Worm (Caenorhabditis elegans) whole organism, L1 larva: Measurements from ENCODE around the gene F46G11.6.

Source experiments
- C34B4.2 ChIP-seq: sonication (generic microtip); optimal IDR thresholded peaks from 2 replicates; lab custom pipeline; 2017; ENCODE audit warnings: mild to moderate bottlenecking, missing genetic modification characterization, missing compliant biosample characterization
- F16B12.6 ChIP-seq: fragments of 150-350 bp; optimal IDR thresholded peaks from 2 replicates; lab custom pipeline; 2014; ENCODE audit warnings: missing biosample characterization, missing genetic modification characterization
- aha-1 ChIP-seq: fragments of 150-350 bp; optimal IDR thresholded peaks from 2 replicates; lab custom pipeline; 2014; ENCODE audit warnings: missing biosample characterization, missing genetic modification characterization
- alr-1 ChIP-seq: fragments of 200-800 bp; sonication (Bioruptor generic); optimal IDR thresholded peaks from 2 replicates; lab custom pipeline; 2018; ENCODE audit warnings: borderline replicate concordance, mild to moderate bottlenecking, missing genetic modification characterization, missing compliant biosample characterization
- aly-2 ChIP-seq: fragments of 150-350 bp; optimal IDR thresholded peaks from 2 replicates; lab custom pipeline; 2014; ENCODE audit warnings: missing biosample characterization, missing genetic modification characterization
- blmp-1 ChIP-seq: fragments of 150-350 bp; optimal IDR thresholded peaks from 2 replicates; lab custom pipeline; 2014; ENCODE audit warnings: missing biosample characterization, missing genetic modification characterization
- ceh-63 ChIP-seq: fragments of 200-800 bp; sonication (Bioruptor generic); optimal IDR thresholded peaks from 2 replicates; lab custom pipeline; 2018; ENCODE audit warnings: mild to moderate bottlenecking, missing genetic modification characterization, missing compliant biosample characterization
- ceh-88 ChIP-seq: fragments of 200-800 bp; sonication (Bioruptor generic); IDR thresholded peaks from 2 replicates; pipeline ENCODE4 v1.3.6; 2022; ENCODE audit warnings: missing genetic modification characterization, missing compliant biosample characterization
- ceh-90 ChIP-seq: sonication (generic microtip); optimal IDR thresholded peaks from 2 replicates; lab custom pipeline; 2016; ENCODE audit warnings: missing genetic modification characterization, missing compliant biosample characterization
- ces-1 ChIP-seq: fragments of 150-350 bp; optimal IDR thresholded peaks from 2 replicates; lab custom pipeline; 2014; ENCODE audit warnings: missing biosample characterization, missing genetic modification reagents, missing genetic modification characterization
- egl-13 ChIP-seq: sonication (generic microtip); optimal IDR thresholded peaks from 2 replicates; lab custom pipeline; 2016; ENCODE audit warnings: missing genotype, missing genetic modification reagents, missing genetic modification characterization, missing compliant biosample characterization
- elt-2 ChIP-seq: sonication (generic microtip); optimal IDR thresholded peaks from 2 replicates; lab custom pipeline; 2016; ENCODE audit warnings: missing genetic modification characterization, mild to moderate bottlenecking, inconsistent platforms, missing compliant biosample characterization, missing genetic modification reagents
- elt-3 ChIP-seq, 6 experiments: fragments of 150-350 bp in 1 of 6; sonication (generic microtip); optimal IDR thresholded peaks; 2 replicates each; lab custom pipeline; 2017 to 2018; ENCODE audit warnings: missing biosample characterization in 6 of 6, missing genetic modification characterization in 6 of 6, inconsistent platforms in 1 of 6
- ets-5 ChIP-seq: fragments of 200-800 bp; sonication (Bioruptor generic); IDR thresholded peaks from 2 replicates; pipeline ENCODE4 v1.3.6; 2022; ENCODE audit warnings: missing genetic modification characterization, missing compliant biosample characterization
- fkh-10 ChIP-seq: sonication (generic microtip); optimal IDR thresholded peaks from 2 replicates; lab custom pipeline; 2017; ENCODE audit warnings: missing biosample characterization, missing genetic modification reagents, missing genetic modification characterization
- fkh-4 ChIP-seq: sonication (generic microtip); optimal IDR thresholded peaks from 2 replicates; lab custom pipeline; 2016; ENCODE audit warnings: missing compliant biosample characterization, missing genetic modification characterization, borderline replicate concordance
- fos-1 ChIP-seq: fragments of 150-350 bp; optimal IDR thresholded peaks from 2 replicates; lab custom pipeline; 2014; ENCODE audit warnings: missing biosample characterization, missing genetic modification characterization
- hlh-4 ChIP-seq: sonication (generic microtip); optimal IDR thresholded peaks from 2 replicates; lab custom pipeline; 2016; ENCODE audit warnings: mild to moderate bottlenecking, missing genetic modification characterization, missing compliant biosample characterization
- hpl-2 ChIP-seq: fragments of 150-350 bp; optimal IDR thresholded peaks from 2 replicates; lab custom pipeline; 2014; ENCODE audit warnings: missing biosample characterization, missing genetic modification reagents, missing genetic modification characterization
- isw-1 ChIP-seq: fragments of 200-800 bp; sonication (Bioruptor generic); IDR thresholded peaks from 2 replicates; pipeline ENCODE4 v1.3.6; 2022; ENCODE audit warnings: missing genetic modification characterization, missing compliant biosample characterization
- jun-1 ChIP-seq: fragments of 150-350 bp; optimal IDR thresholded peaks from 2 replicates; lab custom pipeline; 2014; ENCODE audit warnings: missing biosample characterization, missing genetic modification reagents, missing genetic modification characterization
- lin-35 ChIP-seq, 2 experiments: fragments of 150-350 bp; optimal IDR thresholded peaks; 2 replicates each; lab custom pipeline; 2014; ENCODE audit warnings: missing biosample characterization in 2 of 2, missing genetic modification characterization in 2 of 2, missing genetic modification reagents in 2 of 2
- lin-39 ChIP-seq: fragments of 150-350 bp; optimal IDR thresholded peaks from 2 replicates; lab custom pipeline; 2014; ENCODE audit warnings: missing biosample characterization, missing genetic modification reagents, missing genetic modification characterization
- lir-3 ChIP-seq: sonication (generic microtip); optimal IDR thresholded peaks from 2 replicates; lab custom pipeline; 2016; ENCODE audit warnings: mild to moderate bottlenecking, missing genetic modification characterization, moderate library complexity, missing compliant biosample characterization; ENCODE audit not compliant: poor library complexity
- lsy-2 ChIP-seq, 2 experiments: fragments of 150-350 bp; optimal IDR thresholded peaks; 2 replicates each; lab custom pipeline; 2014; ENCODE audit warnings: missing biosample characterization in 2 of 2, missing genetic modification characterization in 2 of 2
- mef-2 ChIP-seq: fragments of 150-350 bp; optimal IDR thresholded peaks from 2 replicates; lab custom pipeline; 2014; ENCODE audit warnings: missing biosample characterization, missing genetic modification characterization
- nhr-11 ChIP-seq: fragments of 150-350 bp; optimal IDR thresholded peaks from 2 replicates; lab custom pipeline; 2014; ENCODE audit warnings: missing biosample characterization, missing genetic modification characterization
- nhr-19 ChIP-seq: fragments of 200-800 bp; sonication (Bioruptor generic); conservative IDR thresholded peaks from 2 replicates; pipeline ENCODE4 v1.3.6; 2022; ENCODE audit warnings: missing genetic modification characterization, missing compliant biosample characterization
- nhr-20 ChIP-seq: sonication (generic microtip); optimal IDR thresholded peaks from 2 replicates; lab custom pipeline; 2016; ENCODE audit warnings: mild to moderate bottlenecking, missing genetic modification characterization, missing compliant biosample characterization
- nhr-237 ChIP-seq: fragments of 150-350 bp; optimal IDR thresholded peaks from 2 replicates; lab custom pipeline; 2014; ENCODE audit warnings: missing biosample characterization, missing genetic modification characterization
- nhr-28 ChIP-seq: fragments of 150-350 bp; optimal IDR thresholded peaks from 2 replicates; lab custom pipeline; 2014; ENCODE audit warnings: missing biosample characterization, missing genetic modification characterization
- nhr-47 ChIP-seq: sonication (generic microtip); optimal IDR thresholded peaks from 2 replicates; lab custom pipeline; 2016; ENCODE audit warnings: mild to moderate bottlenecking, missing genetic modification characterization, moderate library complexity, missing compliant biosample characterization
- nhr-76 ChIP-seq: sonication (generic microtip); optimal IDR thresholded peaks from 2 replicates; lab custom pipeline; 2017; ENCODE audit warnings: missing biosample characterization, missing genetic modification characterization
- nhr-85 ChIP-seq: sonication (generic microtip); peaks from one replicate; lab custom pipeline; 2016; ENCODE audit warnings: missing genetic modification characterization, inconsistent platforms, missing compliant biosample characterization
- nhr-90 ChIP-seq: sonication (generic microtip); optimal IDR thresholded peaks from 2 replicates; lab custom pipeline; 2016; ENCODE audit warnings: mild to moderate bottlenecking, missing genetic modification characterization, missing compliant biosample characterization; ENCODE audit not compliant: poor library complexity
- pqm-1 ChIP-seq: sonication (generic microtip); optimal IDR thresholded peaks from 3 replicates; lab custom pipeline; 2017; ENCODE audit warnings: missing biosample characterization, missing genetic modification characterization
- rnt-1 ChIP-seq: sonication (generic microtip); optimal IDR thresholded peaks from 2 replicates; lab custom pipeline; 2016; ENCODE audit warnings: mild to moderate bottlenecking, missing genetic modification characterization, moderate library complexity, missing compliant biosample characterization
- snpc-4 ChIP-seq: fragments of 150-350 bp; optimal IDR thresholded peaks from 2 replicates; lab custom pipeline; 2014; ENCODE audit warnings: missing biosample characterization, missing genetic modification characterization
- snu-23 ChIP-seq: sonication (generic microtip); optimal IDR thresholded peaks from 2 replicates; lab custom pipeline; 2016; ENCODE audit warnings: missing genetic modification characterization, missing compliant biosample characterization
- sox-4 ChIP-seq: sonication (generic microtip); optimal IDR thresholded peaks from 2 replicates; lab custom pipeline; 2016; ENCODE audit warnings: missing genetic modification characterization, missing compliant biosample characterization
- swsn-7 ChIP-seq: sonication (generic microtip); optimal IDR thresholded peaks from 2 replicates; lab custom pipeline; 2016; ENCODE audit warnings: missing genetic modification characterization, missing compliant biosample characterization
- tbx-2 ChIP-seq: sonication (generic microtip); optimal IDR thresholded peaks from 2 replicates; lab custom pipeline; 2016; ENCODE audit warnings: missing genetic modification characterization, missing compliant biosample characterization
- unc-130 ChIP-seq: fragments of 150-350 bp; optimal IDR thresholded peaks from 2 replicates; lab custom pipeline; 2017; ENCODE audit warnings: missing biosample characterization, missing genetic modification characterization, inconsistent platforms
- unc-30 ChIP-seq: sonication (generic microtip); optimal IDR thresholded peaks from 2 replicates; lab custom pipeline; 2017; ENCODE audit warnings: missing biosample characterization, missing genetic modification characterization
- unc-62 ChIP-seq: fragments of 150-350 bp; optimal IDR thresholded peaks from 2 replicates; lab custom pipeline; 2014; ENCODE audit warnings: missing biosample characterization, missing genetic modification reagents, missing genetic modification characterization
- unc-98 ChIP-seq: fragments of 200-800 bp; sonication (Bioruptor generic); IDR thresholded peaks from 2 replicates; pipeline ENCODE4 v1.3.6; 2022; ENCODE audit warnings: missing genetic modification characterization, missing compliant biosample characterization
- vab-15 ChIP-seq: sonication (generic microtip); optimal IDR thresholded peaks from 2 replicates; lab custom pipeline; 2017; ENCODE audit warnings: missing genotype, mild to moderate bottlenecking, missing genetic modification characterization, missing compliant biosample characterization
- xbp-1 ChIP-seq: sonication (generic microtip); optimal IDR thresholded peaks from 2 replicates; lab custom pipeline; 2016; ENCODE audit warnings: missing genetic modification characterization, missing compliant biosample characterization
- zag-1 ChIP-seq: fragments of 150-350 bp; optimal IDR thresholded peaks from 2 replicates; lab custom pipeline; 2014; ENCODE audit warnings: missing biosample characterization, missing genetic modification characterization
- zip-4 ChIP-seq: fragments of 200-800 bp; sonication (Bioruptor generic); optimal IDR thresholded peaks from 2 replicates; lab custom pipeline; 2018; ENCODE audit warnings: mild to moderate bottlenecking, missing genetic modification characterization, moderate library complexity, missing compliant biosample characterization
- ztf-4 ChIP-seq: fragments of 150-350 bp; optimal IDR thresholded peaks from 2 replicates; lab custom pipeline; 2014; ENCODE audit warnings: missing biosample characterization, missing genetic modification characterization

Gene F46G11.6

DNA sequence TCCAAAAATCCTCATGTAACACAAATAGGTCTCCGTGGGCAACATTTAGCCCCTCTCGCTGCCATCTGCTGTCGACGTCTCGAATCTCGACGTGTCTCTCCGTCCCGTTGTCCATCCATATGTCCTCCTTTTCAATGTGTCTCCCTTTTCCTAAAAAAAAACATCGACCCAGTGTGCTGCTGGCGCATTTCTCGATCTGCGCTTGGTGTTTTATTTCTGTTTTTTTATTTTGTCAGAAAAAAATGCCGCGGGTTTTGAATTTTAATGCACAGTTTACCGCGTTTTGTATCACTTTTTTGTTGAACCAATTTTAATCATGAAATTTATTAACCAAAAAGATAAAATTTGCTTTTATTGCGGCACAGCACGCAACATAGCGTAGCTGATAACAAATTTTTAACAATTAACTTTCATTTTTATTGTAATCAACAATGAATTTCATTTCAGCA is 10.5 kb upstream of the F46G11.6 start (continued):
- peak; percentile 65 for TF ChIP-seq nhr-20
- TF ChIP-seq ceh-88 (GFP tag; lab: Robert Waterston, UW): no peak
- TF ChIP-seq jun-1 (tag; lab: Kevin White, UChicago): peak; percentile 45
- no peak for TF ChIP-seq nhr-237
- no peak for TF ChIP-seq zag-1 (tag; lab: Kevin White, UChicago)
- TF ChIP-seq fkh-10 (GFP tag; lab: Kevin White, UChicago): peak; percentile 72
- TF ChIP-seq xbp-1 (tag; lab: Kevin White, UChicago): peak; percentile 79
- TF ChIP-seq mef-2: peak; percentile 28
- TF ChIP-seq C34B4.2 (tag; lab: Kevin White, UChicago): no peak
- TF ChIP-seq nhr-19 (GFP tag; lab: Robert Waterston, UW): 0 out of 2 replicates have a peak, but pooled peaks have one; percentile 27
- TF ChIP-seq ceh-63 (GFP tag; lab: Kevin White, UChicago): no peak
- peak; percentile 57 to 84 for TF ChIP-seq lsy-2 (tag; optimal IDR thresholded peaks at IDR 0.05; lab: Kevin White, UChicago)
- peak; percentile 74 for TF ChIP-seq snu-23 (GFP tag; lab: Kevin White, UChicago)
- TF ChIP-seq ces-1 (GFP tag; lab: Kevin White, UChicago): no peak
- no peak for TF ChIP-seq lir-3 (tag; lab: Kevin White, UChicago)
- peak; percentile 74 for TF ChIP-seq rnt-1 (tag; lab: Kevin White, UChicago)
- TF ChIP-seq alr-1 (tag; lab: Kevin White, UChicago): no peak
- TF ChIP-seq nhr-90 (tag; lab: Kevin White, UChicago): no peak
- TF ChIP-seq unc-98 (GFP tag; lab: Robert Waterston, UW): no peak
- TF ChIP-seq unc-130 (tag; lab: Kevin White, UChicago): no peak
- no peak for TF ChIP-seq aly-2
- no peak for TF ChIP-seq zip-4 (GFP tag; lab: Kevin White, UChicago)
- TF ChIP-seq nhr-28 (tag; lab: Kevin White, UChicago): no peak
- peak; percentile 5 for TF ChIP-seq snpc-4 (tag; lab: Kevin White, UChicago)
- no peak for TF ChIP-seq vab-15 (tag; lab: Kevin White, UChicago)
- no peak for TF ChIP-seq F16B12.6 (tag; lab: Kevin White, UChicago)
- peak; percentile 78 for TF ChIP-seq nhr-85
- TF ChIP-seq fkh-4 (tag; lab: Kevin White, UChicago): no peak
- no peak for TF ChIP-seq hpl-2
- TF ChIP-seq unc-62 (GFP tag; lab: Kevin White, UChicago): no peak
- no peak for TF ChIP-seq nhr-76 (tag; lab: Kevin White, UChicago)
- TF ChIP-seq pqm-1 (tag; lab: Kevin White, UChicago): no peak

DNA sequence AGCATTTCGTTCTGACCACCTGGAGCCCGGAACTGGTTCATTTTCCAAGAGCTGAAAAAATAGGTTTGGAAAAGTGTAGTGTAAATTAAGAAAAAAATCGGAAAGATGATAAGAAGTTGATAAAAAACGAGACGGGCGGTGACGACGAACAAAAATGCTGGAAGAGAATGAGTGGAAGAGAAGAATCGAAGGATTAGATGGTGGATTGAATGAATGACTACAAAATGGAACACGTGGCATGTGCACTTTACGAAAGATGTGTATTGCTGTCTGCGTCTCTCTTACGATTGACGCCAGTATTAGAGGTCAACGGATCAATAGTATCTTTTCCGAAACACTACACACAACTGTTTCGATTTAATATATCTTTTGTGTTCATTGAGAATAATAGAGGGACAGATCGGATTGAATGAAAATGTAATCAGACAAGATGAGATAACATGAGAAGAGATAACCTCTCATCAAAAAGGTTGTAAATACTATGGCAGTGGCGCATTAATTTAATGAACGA is 5.6 kb upstream of the F46G11.6 start, which contains the start of gene sft-4:
TSS of gene sft-4 (minus strand) at position 51 of the 511 bp plus-strand sequence.
- TF ChIP-seq isw-1 (GFP tag; lab: Robert Waterston, UW): no peak
- peak; percentile 38 for TF ChIP-seq swsn-7 (tag; lab: Kevin White, UChicago)
- peak; percentile 44 for TF ChIP-seq blmp-1 (tag; lab: Kevin White, UChicago)
- TF ChIP-seq unc-98 (GFP tag; lab: Robert Waterston, UW): no peak
- no peak for TF ChIP-seq ceh-88 (GFP tag; lab: Robert Waterston, UW)
- peak; percentile 50 for TF ChIP-seq ztf-4
- TF ChIP-seq elt-3 (tag; optimal IDR thresholded peaks at IDR 0.05; lab: Kevin White, UChicago): peak in 2 of 6 experiments; percentile 15 to 17
- TF ChIP-seq nhr-20: peak; percentile 48
- TF ChIP-seq nhr-11: no peak
- no peak for TF ChIP-seq unc-62 (GFP tag; lab: Kevin White, UChicago)
- TF ChIP-seq hlh-4: no peak
- TF ChIP-seq aha-1: no peak
- TF ChIP-seq egl-13: no peak
- TF ChIP-seq lin-35 (GFP tag; optimal IDR thresholded peaks at IDR 0.05; lab: Kevin White, UChicago): peak in 1 of 2 experiments; percentile 1
- no peak for TF ChIP-seq unc-130 (tag; lab: Kevin White, UChicago)
- TF ChIP-seq nhr-47 (tag; lab: Kevin White, UChicago): peak; percentile 17
- no peak for TF ChIP-seq tbx-2
- TF ChIP-seq pqm-1 (tag; lab: Kevin White, UChicago): no peak
- no peak for TF ChIP-seq zag-1 (tag; lab: Kevin White, UChicago)
- TF ChIP-seq ces-1 (GFP tag; lab: Kevin White, UChicago): no peak
- no peak for TF ChIP-seq fos-1
- TF ChIP-seq lin-39 (tag; lab: Kevin White, UChicago): no peak
- peak; percentile 9 for TF ChIP-seq elt-2 (tag; lab: Kevin White, UChicago)
- TF ChIP-seq snpc-4 (tag; lab: Kevin White, UChicago): no peak
- no peak for TF ChIP-seq sox-4 (tag; lab: Kevin White, UChicago)
- TF ChIP-seq ceh-90 (tag; lab: Kevin White, UChicago): no peak
- TF ChIP-seq ets-5 (GFP tag; lab: Robert Waterston, UW): no peak
- TF ChIP-seq unc-30: no peak
